Worm (Caenorhabditis elegans) whole organism, L2 larva: ENCODE data around the gene B0024.11.
A peak's percentile ranks its signal among the peaks of the same experiment; 100 is the strongest.

ENCODE experiments used
- C34F6.9 ChIP-seq: fragments of 150-350 bp; optimal IDR thresholded peaks from 2 replicates; lab custom pipeline; 2014; ENCODE audit warnings: missing biosample characterization, missing genetic modification characterization
- F13H6.1 ChIP-seq: sonication (generic microtip); optimal IDR thresholded peaks from 2 replicates; lab custom pipeline; 2016; ENCODE audit warnings: missing genetic modification characterization, missing compliant biosample characterization
- R02D3.7 ChIP-seq: fragments of 150-350 bp; optimal IDR thresholded peaks from 2 replicates; lab custom pipeline; 2014; ENCODE audit warnings: missing biosample characterization, missing genetic modification characterization
- Y55F3AM.14 ChIP-seq: fragments of 200-800 bp; sonication (Bioruptor generic); optimal IDR thresholded peaks from 2 replicates; lab custom pipeline; 2018; ENCODE audit warnings: mild to moderate bottlenecking, missing genetic modification characterization, missing compliant biosample characterization
- ZK546.5 ChIP-seq: sonication (generic microtip); optimal IDR thresholded peaks from 2 replicates; lab custom pipeline; 2017; ENCODE audit warnings: missing biosample characterization, missing genetic modification characterization
- alr-1 ChIP-seq: fragments of 150-350 bp; optimal IDR thresholded peaks from 2 replicates; lab custom pipeline; 2014; ENCODE audit warnings: missing biosample characterization, missing genetic modification characterization
- ama-1 ChIP-seq: fragments of 150-350 bp; optimal IDR thresholded peaks from 2 replicates; lab custom pipeline; 2018; ENCODE audit warnings: inconsistent platforms
- blmp-1 ChIP-seq: sonication (generic microtip); optimal IDR thresholded peaks from 2 replicates; lab custom pipeline; 2017; ENCODE audit warnings: missing genetic modification characterization, mild to moderate bottlenecking, missing compliant biosample characterization, antibody characterized with exemption, moderate library complexity; ENCODE audit not compliant: insufficient read depth
- ceh-16 ChIP-seq: fragments of 150-350 bp; optimal IDR thresholded peaks from 2 replicates; lab custom pipeline; 2014; ENCODE audit warnings: missing biosample characterization, missing genetic modification characterization
- crh-2 ChIP-seq: sonication (generic microtip); optimal IDR thresholded peaks from 2 replicates; lab custom pipeline; 2017; ENCODE audit warnings: missing biosample characterization, missing genetic modification characterization
- dmd-4 ChIP-seq: sonication (generic microtip); optimal IDR thresholded peaks from 2 replicates; lab custom pipeline; 2017; ENCODE audit warnings: missing biosample characterization, missing genetic modification characterization
- egl-27 ChIP-seq: sonication (generic microtip); optimal IDR thresholded peaks from 3 replicates; lab custom pipeline; 2017; ENCODE audit warnings: missing biosample characterization, missing genetic modification reagents, missing genetic modification characterization
- elt-1 ChIP-seq: fragments of 150-350 bp; optimal IDR thresholded peaks from 2 replicates; lab custom pipeline; 2014; ENCODE audit warnings: missing biosample characterization, missing genetic modification characterization
- elt-3 ChIP-seq: sonication (generic microtip); optimal IDR thresholded peaks from 2 replicates; lab custom pipeline; 2017; ENCODE audit warnings: missing biosample characterization, missing genetic modification characterization
- fos-1 ChIP-seq: fragments of 150-350 bp; optimal IDR thresholded peaks from 2 replicates; lab custom pipeline; 2014; ENCODE audit warnings: missing biosample characterization, missing genetic modification characterization
- gmeb-1 ChIP-seq: fragments of 150-350 bp; optimal IDR thresholded peaks from 2 replicates; lab custom pipeline; 2014; ENCODE audit warnings: missing biosample characterization, missing genetic modification characterization
- lin-11 ChIP-seq: fragments of 150-350 bp; sonication (generic microtip); optimal IDR thresholded peaks from 2 replicates; lab custom pipeline; 2014; ENCODE audit warnings: missing biosample characterization, missing genetic modification characterization, inconsistent platforms, mixed read lengths
- lin-13 ChIP-seq: fragments of 150-350 bp; optimal IDR thresholded peaks from 2 replicates; lab custom pipeline; 2014; ENCODE audit warnings: missing biosample characterization, missing genetic modification reagents, missing genetic modification characterization
- lin-39 ChIP-seq: fragments of 150-350 bp; optimal IDR thresholded peaks from 2 replicates; lab custom pipeline; 2014; ENCODE audit warnings: missing biosample characterization, missing genetic modification reagents, missing genetic modification characterization
- lsy-2 ChIP-seq, 2 experiments: fragments of 150-350 bp in 1 of 2; sonication (generic microtip) in 1 of 2; optimal IDR thresholded peaks; 2 replicates each; lab custom pipeline; 2014 to 2017; ENCODE audit warnings: missing biosample characterization in 2 of 2, missing genetic modification characterization in 2 of 2
- mbf-1 ChIP-seq: sonication (generic microtip); optimal IDR thresholded peaks from 2 replicates; lab custom pipeline; 2017; ENCODE audit warnings: missing biosample characterization, missing genetic modification characterization
- nhr-11 ChIP-seq: fragments of 150-350 bp; optimal IDR thresholded peaks from 2 replicates; lab custom pipeline; 2014; ENCODE audit warnings: missing biosample characterization, missing genetic modification characterization
- nhr-12 ChIP-seq: fragments of 150-350 bp; optimal IDR thresholded peaks from 2 replicates; lab custom pipeline; 2014; ENCODE audit warnings: missing biosample characterization, missing genetic modification characterization
- nhr-129 ChIP-seq: fragments of 150-350 bp; optimal IDR thresholded peaks from 2 replicates; lab custom pipeline; 2014; ENCODE audit warnings: missing biosample characterization, missing genetic modification characterization
- nhr-21 ChIP-seq: fragments of 150-350 bp; optimal IDR thresholded peaks from 2 replicates; lab custom pipeline; 2014; ENCODE audit warnings: missing biosample characterization, missing genetic modification characterization
- nhr-23 ChIP-seq: fragments of 150-350 bp; optimal IDR thresholded peaks from 2 replicates; lab custom pipeline; 2014; ENCODE audit warnings: missing biosample characterization, missing genetic modification reagents, missing genetic modification characterization
- nhr-237 ChIP-seq: fragments of 150-350 bp; optimal IDR thresholded peaks from 2 replicates; lab custom pipeline; 2014; ENCODE audit warnings: missing biosample characterization, missing genetic modification characterization
- nhr-25 ChIP-seq: fragments of 150-350 bp; sonication (generic microtip); optimal IDR thresholded peaks from 3 replicates; lab custom pipeline; 2014; ENCODE audit warnings: missing biosample characterization, missing genetic modification characterization
- peb-1 ChIP-seq: fragments of 150-350 bp; optimal IDR thresholded peaks from 2 replicates; lab custom pipeline; 2014; ENCODE audit warnings: missing biosample characterization, missing genetic modification characterization
- sem-4 ChIP-seq: fragments of 150-350 bp; optimal IDR thresholded peaks from 2 replicates; lab custom pipeline; 2014; ENCODE audit warnings: missing biosample characterization, missing genetic modification reagents, missing genetic modification characterization
- skn-1 ChIP-seq: sonication (generic microtip); optimal IDR thresholded peaks from 2 replicates; lab custom pipeline; 2017; ENCODE audit warnings: missing biosample characterization, missing genetic modification characterization
- sma-3 ChIP-seq: sonication (generic microtip); optimal IDR thresholded peaks from 2 replicates; lab custom pipeline; 2016; ENCODE audit warnings: missing genetic modification reagents, missing genetic modification characterization, missing compliant biosample characterization
- sma-9 ChIP-seq, 2 experiments: fragments of 150-350 bp in 1 of 2; sonication (generic microtip) in 1 of 2; optimal IDR thresholded peaks; 2 replicates each; lab custom pipeline; 2014 to 2016; ENCODE audit warnings: missing genetic modification characterization in 2 of 2, mild to moderate bottlenecking in 1 of 2, missing biosample characterization in 1 of 2, missing compliant biosample characterization in 1 of 2, missing genetic modification reagents in 1 of 2, moderate library complexity in 1 of 2
- snpc-4 ChIP-seq: fragments of 150-350 bp; optimal IDR thresholded peaks from 2 replicates; lab custom pipeline; 2014; ENCODE audit warnings: missing biosample characterization, missing genetic modification characterization
- unc-39 ChIP-seq: fragments of 150-350 bp; optimal IDR thresholded peaks from 2 replicates; lab custom pipeline; 2014; ENCODE audit warnings: missing biosample characterization, missing genetic modification characterization
- unc-55 ChIP-seq: fragments of 150-350 bp; sonication (generic microtip); optimal IDR thresholded peaks from 3 replicates; lab custom pipeline; 2014; ENCODE audit warnings: missing biosample characterization, missing genetic modification reagents, missing genetic modification characterization
- unc-62 ChIP-seq: fragments of 150-350 bp; optimal IDR thresholded peaks from 2 replicates; lab custom pipeline; 2014; ENCODE audit warnings: missing biosample characterization, missing genetic modification reagents, missing genetic modification characterization
- ztf-1 ChIP-seq: fragments of 200-800 bp; sonication (Bioruptor generic); conservative IDR thresholded peaks from 2 replicates; pipeline ENCODE4 v1.3.6; 2022; ENCODE audit warnings: missing genetic modification characterization, missing compliant biosample characterization
- ztf-11 ChIP-seq: sonication (generic microtip); optimal IDR thresholded peaks from 2 replicates; lab custom pipeline; 2017; ENCODE audit warnings: missing biosample characterization, missing genetic modification characterization
- ztf-4 ChIP-seq: fragments of 150-350 bp; optimal IDR thresholded peaks from 2 replicates; lab custom pipeline; 2014; ENCODE audit warnings: missing biosample characterization, missing genetic modification characterization

B0024.11 gene

DNA sequence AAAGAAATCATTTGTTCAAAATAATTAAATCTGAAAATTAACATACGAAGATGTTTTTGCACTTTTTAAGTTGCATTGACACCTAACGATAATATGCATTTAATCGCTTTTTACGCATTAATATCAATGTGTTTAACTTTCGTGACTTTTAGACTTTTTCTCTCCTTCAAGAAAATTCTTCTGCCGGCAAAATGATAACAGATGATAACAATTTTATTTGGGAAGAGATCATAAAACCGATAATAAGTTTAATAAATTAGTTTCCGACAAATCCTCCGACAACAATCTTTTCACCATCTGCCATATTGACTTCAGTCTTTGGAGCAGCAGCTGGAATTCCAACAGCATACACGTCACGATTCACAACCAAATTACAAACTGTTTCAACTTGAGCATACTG, 39.2 kb downstream of the B0024.11 start:
- TF ChIP-seq gmeb-1 (peak; percentile 47), nhr-21 (tag; lab: Kevin White, UChicago) (no peak), fos-1 (tag; lab: Kevin White, UChicago) (peak; percentile 70), sma-9 (GFP tag; optimal IDR thresholded peaks at IDR 0.05; lab: Kevin White, UChicago) (peak; percentile 24), sma-9 (tag; optimal IDR thresholded peaks at IDR 0.05; lab: Kevin White, UChicago) (no peak), crh-2 (tag; lab: Kevin White, UChicago) (peak; percentile 12), snpc-4 (tag; lab: Kevin White, UChicago) (no peak)
- TF ChIP-seq, all 48 proteins: peak for 4

DNA sequence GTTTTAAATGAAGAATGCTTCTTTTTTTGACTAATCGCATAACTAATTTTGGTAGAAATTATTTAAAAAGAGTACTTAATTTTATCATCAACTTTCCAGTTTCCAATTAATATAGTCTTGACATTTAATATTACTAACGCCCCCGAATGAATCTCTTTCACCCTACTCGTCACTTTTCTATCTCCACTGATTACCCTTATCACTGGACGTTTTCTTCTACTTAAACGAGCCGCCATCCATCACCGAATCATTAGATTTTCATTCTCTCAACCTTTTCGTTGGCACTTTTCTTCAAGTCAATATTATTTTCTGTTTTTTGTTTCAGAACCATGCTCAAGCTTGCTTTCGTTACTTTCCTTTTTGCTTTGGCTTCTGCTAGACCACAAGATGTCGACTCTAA, 41.8 kb downstream of the B0024.11 start, which contains the start of gene lys-1:
TSS of gene lys-1 (plus strand) at position 326 of the 400 bp plus-strand sequence.
- no peak for TF ChIP-seq ztf-4
- peak; percentile 95 for TF ChIP-seq fos-1 (tag; lab: Kevin White, UChicago)
- TF ChIP-seq sma-9 (GFP tag; optimal IDR thresholded peaks at IDR 0.05; lab: Kevin White, UChicago): peak; percentile 35
- TF ChIP-seq sma-9 (tag; optimal IDR thresholded peaks at IDR 0.05; lab: Kevin White, UChicago): no peak
- TF ChIP-seq, all 48 proteins: peak for 2

DNA sequence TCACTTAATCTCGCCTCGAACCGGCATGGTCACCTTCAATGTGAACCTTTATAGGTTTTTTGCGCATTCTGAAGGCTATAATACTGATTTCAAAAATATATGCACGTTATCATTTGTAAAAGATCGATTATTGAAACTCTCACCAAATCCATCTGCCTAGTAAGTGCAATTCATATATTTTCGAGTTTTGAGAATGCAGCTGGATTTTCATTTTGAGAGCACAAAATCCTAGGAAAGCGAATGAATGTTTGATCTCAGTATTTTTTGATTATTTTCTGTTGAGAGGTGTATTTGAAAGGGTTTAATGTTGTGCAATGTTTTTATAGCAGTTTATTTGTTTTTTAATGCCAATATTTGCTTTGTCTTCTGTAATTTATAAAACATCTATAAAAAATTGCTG, 43.3 kb downstream of the B0024.11 start:
- TF ChIP-seq Y55F3AM.14 (GFP tag; lab: Kevin White, UChicago) (no peak), C34F6.9 (no peak), nhr-237 (no peak), R02D3.7 (tag; lab: Kevin White, UChicago) (no peak), mbf-1 (no peak), nhr-129 (no peak), gmeb-1 (no peak), blmp-1 (tag; lab: Kevin White, UChicago) (no peak), ztf-4 (no peak), nhr-23 (tag; lab: Kevin White, UChicago) (no peak), lsy-2 (tag; optimal IDR thresholded peaks at IDR 0.05; lab: Kevin White, UChicago) (no peak), unc-62 (GFP tag; lab: Kevin White, UChicago) (no peak), peb-1 (tag; lab: Kevin White, UChicago) (no peak), fos-1 (tag; lab: Kevin White, UChicago) (no peak)

DNA sequence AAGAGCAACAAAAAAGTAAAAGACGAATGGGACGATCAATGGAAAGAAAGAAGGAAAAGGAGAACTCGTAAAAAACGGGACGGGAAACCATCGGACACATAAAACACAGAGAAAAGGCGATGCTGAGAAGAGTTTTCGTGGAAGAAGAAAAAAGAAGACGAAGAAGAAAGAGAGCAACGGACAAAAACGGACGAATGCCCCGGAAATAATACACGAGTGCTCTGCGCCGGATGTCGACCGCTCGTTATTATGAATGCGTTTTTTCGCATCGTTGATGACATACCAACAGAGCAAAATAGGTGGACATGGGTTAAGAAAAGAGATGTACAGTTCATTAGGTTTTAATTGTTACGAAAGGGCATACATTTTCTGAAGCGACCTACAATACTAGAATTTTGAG, 43.7 kb downstream of the B0024.11 start, which contains the start of gene Y22F5A.11:
TSS of gene Y22F5A.11 (minus strand) at position 28 of the 400 bp plus-strand sequence.
- TF ChIP-seq nhr-129: no peak
- TF ChIP-seq elt-1 (tag; lab: Kevin White, UChicago): no peak
- no peak for TF ChIP-seq nhr-23 (tag; lab: Kevin White, UChicago)
- no peak for TF ChIP-seq unc-39 (tag; lab: Kevin White, UChicago)
- no peak for TF ChIP-seq skn-1 (tag; lab: Kevin White, UChicago)
- TF ChIP-seq lin-13 (GFP tag; lab: Kevin White, UChicago): no peak
- TF ChIP-seq unc-55 (GFP tag; lab: Kevin White, UChicago): peak; percentile 37
- no peak for TF ChIP-seq sma-3 (GFP tag; lab: Kevin White, UChicago)
- no peak for TF ChIP-seq lin-39
- TF ChIP-seq R02D3.7 (tag; lab: Kevin White, UChicago): no peak
- TF ChIP-seq snpc-4 (tag; lab: Kevin White, UChicago): peak; percentile 51
- no peak for TF ChIP-seq Y55F3AM.14 (GFP tag; lab: Kevin White, UChicago)
- no peak for TF ChIP-seq ZK546.5 (tag; lab: Kevin White, UChicago)
- no peak for TF ChIP-seq ceh-16 (tag; lab: Kevin White, UChicago)
- no peak for TF ChIP-seq F13H6.1 (tag; lab: Kevin White, UChicago)
- TF ChIP-seq lsy-2 (tag; optimal IDR thresholded peaks at IDR 0.05; lab: Kevin White, UChicago): peak in 1 of 2 experiments; percentile 22
- TF ChIP-seq unc-62 (GFP tag; lab: Kevin White, UChicago): no peak

DNA sequence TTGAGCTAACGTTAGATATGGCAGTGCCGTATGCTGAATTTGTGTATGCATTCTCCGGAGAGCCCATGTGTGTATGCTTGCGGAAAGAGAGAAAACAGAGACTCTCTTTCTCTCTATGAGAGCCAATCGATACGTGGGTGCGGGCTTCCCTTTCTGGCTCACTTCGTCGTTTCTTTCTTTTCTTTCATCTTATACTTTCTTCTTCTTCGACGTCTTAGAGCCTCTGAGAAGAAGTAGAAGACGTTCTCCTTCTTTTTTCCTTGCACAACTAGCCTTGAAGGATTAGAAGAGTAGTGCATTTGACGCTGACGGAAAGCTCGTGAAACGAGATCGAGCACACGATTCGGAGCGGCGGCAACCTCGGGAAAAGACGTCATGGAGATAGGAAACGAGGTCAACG, 45.5 kb downstream of the B0024.11 start:
- TF ChIP-seq lin-13 (GFP tag; lab: Kevin White, UChicago) (peak; percentile 40), mbf-1 (no peak), sem-4 (tag; lab: Kevin White, UChicago) (no peak), peb-1 (tag; lab: Kevin White, UChicago) (no peak), nhr-12 (no peak), Y55F3AM.14 (GFP tag; lab: Kevin White, UChicago) (peak; percentile 25), nhr-25 (no peak), snpc-4 (tag; lab: Kevin White, UChicago) (peak; percentile 15), elt-3 (tag; lab: Kevin White, UChicago) (no peak), ama-1 (lab: Kevin White, UChicago) (no peak), ztf-11 (no peak), ztf-4 (peak; percentile 37), nhr-237 (no peak), egl-27 (tag; lab: Kevin White, UChicago) (peak; percentile 36), lin-11 (tag; lab: Kevin White, UChicago) (peak; percentile 22), skn-1 (tag; lab: Kevin White, UChicago) (no peak), C34F6.9 (peak; percentile 78), lsy-2 (tag; optimal IDR thresholded peaks at IDR 0.05; lab: Kevin White, UChicago) (peak in 1 of 2 experiments; percentile 67), F13H6.1 (tag; lab: Kevin White, UChicago) (peak; percentile 62), ZK546.5 (tag; lab: Kevin White, UChicago) (no peak), blmp-1 (tag; lab: Kevin White, UChicago) (no peak), nhr-21 (tag; lab: Kevin White, UChicago) (no peak), nhr-11 (tag; lab: Kevin White, UChicago) (no peak), unc-55 (GFP tag; lab: Kevin White, UChicago) (peak; percentile 87), nhr-129 (peak; percentile 73), elt-1 (tag; lab: Kevin White, UChicago) (no peak), alr-1 (tag; lab: Kevin White, UChicago) (peak; percentile 25), nhr-23 (tag; lab: Kevin White, UChicago) (no peak), unc-62 (GFP tag; lab: Kevin White, UChicago) (no peak), ztf-1 (GFP tag; lab: Robert Waterston, UW) (no peak), dmd-4 (no peak)
